Fruit fly (Drosophila melanogaster) whole organism, prepupa: ENCODE data around the gene Cbl.
A peak's percentile ranks its signal among the peaks of the same experiment; 100 is the strongest.

Experiments
- Blimp-1 ChIP-seq: fragments of 200-800 bp; sonication (Bioruptor generic); optimal IDR thresholded peaks from 3 replicates; lab custom pipeline; 2017; ENCODE audit warnings: missing biosample characterization, missing genetic modification characterization, mild to moderate bottlenecking, moderate library complexity, missing genetic modification reagents
- CG10631 ChIP-seq: fragments of 200-800 bp; sonication (Bioruptor generic); optimal IDR thresholded peaks from 2 replicates; lab custom pipeline; 2016; ENCODE audit warnings: missing biosample characterization, missing genetic modification characterization
- CG10669 ChIP-seq: fragments of 200-800 bp; sonication (Bioruptor generic); optimal IDR thresholded peaks from 3 replicates; lab custom pipeline; 2018; ENCODE audit warnings: missing biosample characterization, mild to moderate bottlenecking, missing genetic modification characterization, moderate library complexity
- CG11294 ChIP-seq: fragments of 200-800 bp; sonication (Bioruptor generic); IDR thresholded peaks from 2 replicates; pipeline ENCODE4 v1.3.6; 2022; ENCODE audit warnings: missing biosample characterization, missing genetic modification characterization
- CG11762 ChIP-seq: fragments of 200-800 bp; sonication (Bioruptor generic); optimal IDR thresholded peaks from 3 replicates; lab custom pipeline; 2016; ENCODE audit warnings: missing biosample characterization, missing genetic modification characterization; ENCODE audit not compliant: insufficient read depth
- CG11902 ChIP-seq: fragments of 200-800 bp; sonication (Bioruptor generic); optimal IDR thresholded peaks from 3 replicates; lab custom pipeline; 2016; ENCODE audit warnings: missing biosample characterization, missing genetic modification characterization
- CG15336 ChIP-seq: fragments of 200-800 bp; sonication (Bioruptor generic); IDR thresholded peaks from 2 replicates; pipeline ENCODE4 v1.3.6; 2022; ENCODE audit warnings: missing biosample characterization, missing genetic modification characterization
- CG16779 ChIP-seq: fragments of 200-800 bp; sonication (Bioruptor generic); optimal IDR thresholded peaks from 3 replicates; lab custom pipeline; 2017; ENCODE audit warnings: missing biosample characterization, mild to moderate bottlenecking, missing genetic modification characterization
- CG3032 ChIP-seq: fragments of 200-800 bp; optimal IDR thresholded peaks from 2 replicates; lab custom pipeline; 2019; ENCODE audit warnings: missing biosample characterization, mild to moderate bottlenecking, missing genetic modification characterization, moderate library complexity
- CG31627 ChIP-seq: fragments of 200-800 bp; sonication (Bioruptor generic); optimal IDR thresholded peaks from 3 replicates; lab custom pipeline; 2016; ENCODE audit warnings: missing biosample characterization, missing genetic modification characterization
- CG32006 ChIP-seq: fragments of 200-800 bp; sonication (Bioruptor generic); optimal IDR thresholded peaks from 3 replicates; lab custom pipeline; 2017; ENCODE audit warnings: missing biosample characterization, mild to moderate bottlenecking, missing genetic modification characterization
- CG34406 ChIP-seq: fragments of 200-800 bp; sonication (Bioruptor generic); optimal IDR thresholded peaks from 3 replicates; lab custom pipeline; 2016; ENCODE audit warnings: missing biosample characterization, missing genetic modification characterization
- CG3919 ChIP-seq: fragments of 200-800 bp; sonication (Bioruptor generic); optimal IDR thresholded peaks from 3 replicates; lab custom pipeline; 2016; ENCODE audit warnings: missing biosample characterization, missing genetic modification characterization
- CG6163 ChIP-seq: fragments of 200-800 bp; sonication (Bioruptor generic); IDR thresholded peaks from 3 replicates; pipeline ENCODE4 v1.3.6; 2022; ENCODE audit warnings: missing biosample characterization, missing genetic modification characterization
- CG6792 ChIP-seq: fragments of 200-800 bp; sonication (Bioruptor generic); optimal IDR thresholded peaks from 3 replicates; lab custom pipeline; 2016; ENCODE audit warnings: missing biosample characterization, missing genetic modification characterization
- CG6808 ChIP-seq: fragments of 200-800 bp; sonication (Bioruptor generic); optimal IDR thresholded peaks from 3 replicates; lab custom pipeline; 2017; ENCODE audit warnings: missing biosample characterization, missing genetic modification characterization, mild to moderate bottlenecking, moderate library complexity, missing genetic modification reagents
- CG8119 ChIP-seq: fragments of 200-800 bp; sonication (Bioruptor generic); IDR thresholded peaks from 3 replicates; pipeline ENCODE4 v1.3.6; 2022; ENCODE audit warnings: missing biosample characterization, missing genetic modification characterization
- CG8319 ChIP-seq: fragments of 200-800 bp; sonication (Bioruptor generic); optimal IDR thresholded peaks from 3 replicates; lab custom pipeline; 2016; ENCODE audit warnings: missing biosample characterization, missing genetic modification characterization
- CG9139 ChIP-seq: fragments of 200-800 bp; sonication (Bioruptor generic); optimal IDR thresholded peaks from 3 replicates; lab custom pipeline; 2017; ENCODE audit warnings: missing biosample characterization, mild to moderate bottlenecking, missing genetic modification characterization
- Eip78C ChIP-seq: fragments of 200-800 bp; sonication (Bioruptor generic); peaks from one replicate; lab custom pipeline; 2016; ENCODE audit warnings: missing biosample characterization, missing genetic modification characterization
- Eip93F ChIP-seq: fragments of 200-800 bp; sonication (Bioruptor generic); optimal IDR thresholded peaks from 2 replicates; lab custom pipeline; 2016; ENCODE audit warnings: missing biosample characterization, mild to moderate bottlenecking, missing genetic modification characterization
- Ets96B ChIP-seq: fragments of 200-800 bp; optimal IDR thresholded peaks from 2 replicates; lab custom pipeline; 2019; ENCODE audit warnings: missing biosample characterization, mild to moderate bottlenecking, missing genetic modification characterization, moderate library complexity
- Gug ChIP-seq: fragments of 200-800 bp; sonication (Bioruptor generic); IDR thresholded peaks from 2 replicates; pipeline ENCODE4 v1.3.6; 2022; ENCODE audit warnings: missing biosample characterization, missing genetic modification characterization
- Hr39 ChIP-seq: fragments of 200-800 bp; sonication (Bioruptor generic); optimal IDR thresholded peaks from 2 replicates; lab custom pipeline; 2016; ENCODE audit warnings: missing biosample characterization, missing genetic modification characterization
- Hr4 ChIP-seq: fragments of 200-800 bp; sonication (Bioruptor generic); optimal IDR thresholded peaks from 3 replicates; lab custom pipeline; 2016; ENCODE audit warnings: missing biosample characterization, missing genetic modification characterization
- Met ChIP-seq: fragments of 200-800 bp; sonication (Bioruptor generic); optimal IDR thresholded peaks from 3 replicates; lab custom pipeline; 2016; ENCODE audit warnings: missing biosample characterization, missing genetic modification characterization
- OdsH ChIP-seq: fragments of 200-800 bp; sonication (Bioruptor generic); optimal IDR thresholded peaks from 3 replicates; lab custom pipeline; 2016; ENCODE audit warnings: missing biosample characterization, missing genetic modification characterization
- Smox ChIP-seq: fragments of 200-800 bp; sonication (Bioruptor generic); optimal IDR thresholded peaks from 3 replicates; lab custom pipeline; 2016; ENCODE audit warnings: missing biosample characterization, missing genetic modification characterization
- Sox14 ChIP-seq: fragments of 200-800 bp; sonication (Bioruptor generic); optimal IDR thresholded peaks from 3 replicates; lab custom pipeline; 2016; ENCODE audit warnings: missing biosample characterization, missing genetic modification characterization
- Sox15 ChIP-seq: fragments of 200-800 bp; sonication (Bioruptor generic); optimal IDR thresholded peaks from 3 replicates; lab custom pipeline; 2016; ENCODE audit warnings: missing biosample characterization, missing genetic modification characterization
- achi ChIP-seq: fragments of 200-800 bp; sonication (Bioruptor generic); optimal IDR thresholded peaks from 3 replicates; lab custom pipeline; 2016; ENCODE audit warnings: missing biosample characterization, missing genetic modification characterization
- acj6 ChIP-seq: fragments of 200-800 bp; sonication (Bioruptor generic); optimal IDR thresholded peaks from 3 replicates; lab custom pipeline; 2016; ENCODE audit warnings: missing biosample characterization, missing genetic modification characterization
- cyc ChIP-seq: fragments of 200-800 bp; sonication (Bioruptor generic); optimal IDR thresholded peaks from 3 replicates; lab custom pipeline; 2016; ENCODE audit warnings: missing biosample characterization, missing genetic modification characterization
- dac ChIP-seq: fragments of 200-800 bp; sonication (Bioruptor generic); optimal IDR thresholded peaks from 2 replicates; lab custom pipeline; 2017; ENCODE audit warnings: missing biosample characterization, mild to moderate bottlenecking, missing genetic modification characterization
- dsx ChIP-seq: fragments of 200-800 bp; optimal IDR thresholded peaks from 3 replicates; lab custom pipeline; 2019; ENCODE audit warnings: missing biosample characterization, mild to moderate bottlenecking, missing genetic modification characterization, moderate library complexity; ENCODE audit not compliant: poor library complexity, severe bottlenecking
- eg ChIP-seq: fragments of 200-800 bp; sonication (Bioruptor generic); IDR thresholded peaks from 3 replicates; pipeline ENCODE4 v1.3.6; 2022; ENCODE audit warnings: missing biosample characterization, missing genetic modification characterization
- esn ChIP-seq: fragments of 200-800 bp; sonication (Bioruptor generic); optimal IDR thresholded peaks from 2 replicates; lab custom pipeline; 2016; ENCODE audit warnings: missing biosample characterization, mild to moderate bottlenecking, missing genetic modification characterization, moderate library complexity
- fd59A ChIP-seq: fragments of 200-800 bp; sonication (Bioruptor generic); optimal IDR thresholded peaks from 2 replicates; lab custom pipeline; 2017; ENCODE audit warnings: missing biosample characterization, mild to moderate bottlenecking, missing genetic modification characterization, missing genetic modification reagents
- fd85E ChIP-seq: fragments of 200-800 bp; sonication (Bioruptor generic); optimal IDR thresholded peaks from 3 replicates; lab custom pipeline; 2016; ENCODE audit warnings: missing biosample characterization, missing genetic modification characterization
- fkh ChIP-seq: fragments of 200-800 bp; sonication (Bioruptor generic); optimal IDR thresholded peaks from 3 replicates; lab custom pipeline; 2017; ENCODE audit warnings: missing biosample characterization, mild to moderate bottlenecking, missing genetic modification characterization, moderate library complexity
- pdm3 ChIP-seq: fragments of 200-800 bp; sonication (Bioruptor generic); optimal IDR thresholded peaks from 3 replicates; lab custom pipeline; 2016; ENCODE audit warnings: missing biosample characterization, missing genetic modification characterization
- salr ChIP-seq, 2 experiments: fragments of 200-800 bp; sonication (Bioruptor generic); optimal IDR thresholded peaks; 3 replicates each; lab custom pipeline; 2016 to 2018; ENCODE audit warnings: missing biosample characterization in 2 of 2, missing genetic modification characterization in 2 of 2, mild to moderate bottlenecking in 1 of 2
- spab ChIP-seq: fragments of 200-800 bp; sonication (Bioruptor generic); optimal IDR thresholded peaks from 2 replicates; lab custom pipeline; 2017; ENCODE audit warnings: missing biosample characterization, mild to moderate bottlenecking, missing genetic modification characterization, missing genetic modification reagents
- ss ChIP-seq, 2 experiments: fragments of 200-800 bp; sonication (Bioruptor generic); optimal IDR thresholded peaks; 2 replicates in 1 of 2; 3 replicates in 1 of 2; lab custom pipeline; 2017 to 2018; ENCODE audit warnings: mild to moderate bottlenecking in 2 of 2, missing biosample characterization in 2 of 2, missing genetic modification characterization in 2 of 2, moderate library complexity in 1 of 2
- svp ChIP-seq: fragments of 200-800 bp; sonication (Bioruptor generic); peaks from one replicate; lab custom pipeline; 2016; ENCODE audit warnings: missing biosample characterization, missing genetic modification characterization
- topi ChIP-seq: fragments of 200-800 bp; sonication (Bioruptor generic); optimal IDR thresholded peaks from 3 replicates; lab custom pipeline; 2016; ENCODE audit warnings: missing biosample characterization, missing genetic modification characterization
- vri ChIP-seq: fragments of 200-800 bp; sonication (Bioruptor generic); optimal IDR thresholded peaks from 3 replicates; lab custom pipeline; 2016; ENCODE audit warnings: missing biosample characterization, mild to moderate bottlenecking, missing genetic modification characterization

Cbl gene

dm6 chr3L:8421808-8422586 lies 2.8 kb upstream of the Cbl start, which contains the start of gene CG32354 (continued):
- peak; percentile 72 for TF ChIP-seq Hr4 (GFP tag; lab: Kevin White, UChicago)
- TF ChIP-seq vri (GFP tag; lab: Kevin White, UChicago), result no peak
- TF ChIP-seq esn (GFP tag; lab: Kevin White, UChicago), result peak; percentile 16
- no peak for TF ChIP-seq CG11762 (GFP tag; lab: Kevin White, UChicago)
- peak; percentile 10 for TF ChIP-seq CG9139
- TF ChIP-seq svp, result peak; percentile 53
- TF ChIP-seq topi (GFP tag; lab: Kevin White, UChicago), result peak; percentile 25
- TF ChIP-seq CG6808 (GFP tag; lab: Kevin White, UChicago), result peak; percentile 25
- peak; percentile 27 for TF ChIP-seq CG10631 (GFP tag; lab: Kevin White, UChicago)
- TF ChIP-seq, all 60 proteins: peak for 31

- TF ChIP-seq ss (GFP tag; optimal IDR thresholded peaks at IDR 0.05; lab: Kevin White, UChicago) (no peak), CG8119 (GFP tag; lab: Robert Waterston, UW) (0 out of 3 replicates have a peak, but pooled peaks have one; percentile 22), CG8319 (no peak), CG16779 (tag; lab: Kevin White, UChicago) (no peak), CG10669 (GFP tag; lab: Kevin White, UChicago) (no peak), CG6808 (GFP tag; lab: Kevin White, UChicago) (no peak), acj6 (GFP tag; lab: Kevin White, UChicago) (peak; percentile 15), CG6792 (no peak), pdm3 (GFP tag; lab: Kevin White, UChicago) (no peak), spab (GFP tag; lab: Kevin White, UChicago) (no peak), Ets96B (peak; percentile 5), cyc (GFP tag; lab: Kevin White, UChicago) (no peak), vri (GFP tag; lab: Kevin White, UChicago) (no peak), CG10631 (GFP tag; lab: Kevin White, UChicago) (no peak), CG11762 (GFP tag; lab: Kevin White, UChicago) (no peak), CG15336 (GFP tag; lab: Robert Waterston, UW) (peak; percentile 40; the same call in 1 of the 2 replicates), CG6163 (GFP tag; lab: Robert Waterston, UW) (no peak), Eip93F (GFP tag; lab: Kevin White, UChicago) (no peak), Eip78C (GFP tag; lab: Kevin White, UChicago) (peak; percentile 85), CG3919 (GFP tag; lab: Kevin White, UChicago) (peak; percentile 23), fkh (GFP tag; lab: Kevin White, UChicago) (no peak), salr (GFP tag; optimal IDR thresholded peaks at IDR 0.05; lab: Kevin White, UChicago) (peak in 1 of 2 experiments; percentile 67), topi (GFP tag; lab: Kevin White, UChicago) (no peak), Hr39 (no peak), fd85E (GFP tag; lab: Kevin White, UChicago) (no peak), dsx (GFP tag; lab: Kevin White, UChicago) (no peak), CG11294 (GFP tag; lab: Robert Waterston, UW) (no peak), Smox (no peak), Sox14 (GFP tag; lab: Kevin White, UChicago) (no peak), Hr4 (GFP tag; lab: Kevin White, UChicago) (peak; percentile 65), CG31627 (GFP tag; lab: Kevin White, UChicago) (no peak), Met (GFP tag; lab: Kevin White, UChicago) (no peak), OdsH (GFP tag; lab: Kevin White, UChicago) (peak; percentile 51), fd59A (no peak), CG32006 (GFP tag; lab: Kevin White, UChicago) (peak; percentile 90), Blimp-1 (GFP tag; lab: Kevin White, UChicago) (no peak), CG3032 (tag; lab: Kevin White, UChicago) (peak; percentile 3), Sox15 (no peak), eg (no peak), achi (no peak), Gug (GFP tag; lab: Robert Waterston, UW) (no peak), CG11902 (GFP tag; lab: Kevin White, UChicago) (no peak), CG34406 (GFP tag; lab: Kevin White, UChicago) (peak; percentile 25), dac (GFP tag; lab: Kevin White, UChicago) (peak; percentile 14)
Measured at dm6 chr3L:8423156-8423555, 1.6 kb upstream of the Cbl start.
